Worm (Caenorhabditis elegans) whole organism, mixed stage, embryonic: ENCODE data around the gene dmsr-12.

Experiments used
- M03D4.4 ChIP-seq: sonication (generic microtip); optimal IDR thresholded peaks from 2 replicates; lab custom pipeline; 2017; ENCODE audit warnings: mild to moderate bottlenecking, missing genetic modification characterization, missing compliant biosample characterization
- bed-3 ChIP-seq: fragments of 200-800 bp; sonication (Bioruptor generic); optimal IDR thresholded peaks from 3 replicates; lab custom pipeline; 2018; ENCODE audit warnings: mild to moderate bottlenecking, missing genetic modification characterization, moderate library complexity, missing compliant biosample characterization
- ceh-43 ChIP-seq: fragments of 200-800 bp; sonication (Bioruptor generic); optimal IDR thresholded peaks from 2 replicates; lab custom pipeline; 2018; ENCODE audit warnings: mild to moderate bottlenecking, missing genetic modification characterization, moderate library complexity, missing compliant biosample characterization
- ceh-83 ChIP-seq: fragments of 200-800 bp; sonication (Bioruptor generic); optimal IDR thresholded peaks from 2 replicates; lab custom pipeline; 2018; ENCODE audit warnings: mild to moderate bottlenecking, missing genetic modification characterization, missing compliant biosample characterization
- ces-1 ChIP-seq: fragments of 150-350 bp; optimal IDR thresholded peaks from 2 replicates; lab custom pipeline; 2014; ENCODE audit warnings: missing biosample characterization, missing genetic modification reagents, missing genetic modification characterization
- cnd-1 ChIP-seq: fragments of 200-800 bp; sonication (Bioruptor generic); optimal IDR thresholded peaks from 2 replicates; lab custom pipeline; 2018; ENCODE audit warnings: mild to moderate bottlenecking, missing genetic modification characterization, missing compliant biosample characterization
- drap-1 ChIP-seq: fragments of 200-800 bp; sonication (Bioruptor generic); optimal IDR thresholded peaks from 3 replicates; lab custom pipeline; 2018; ENCODE audit warnings: mild to moderate bottlenecking, missing genetic modification characterization, missing compliant biosample characterization
- elt-3 ChIP-seq: fragments of 150-350 bp; optimal IDR thresholded peaks from 2 replicates; lab custom pipeline; 2014; ENCODE audit warnings: missing biosample characterization, missing genetic modification characterization
- flh-1 ChIP-seq: fragments of 200-800 bp; sonication (Bioruptor generic); optimal IDR thresholded peaks from 2 replicates; lab custom pipeline; 2018; ENCODE audit warnings: mild to moderate bottlenecking, missing genetic modification characterization, moderate library complexity, missing compliant biosample characterization
- lin-13 ChIP-seq: fragments of 150-350 bp; optimal IDR thresholded peaks from 2 replicates; lab custom pipeline; 2014; ENCODE audit warnings: missing biosample characterization, missing genetic modification characterization
- lin-32 ChIP-seq: fragments of 200-800 bp; sonication (Bioruptor generic); optimal IDR thresholded peaks from 2 replicates; lab custom pipeline; 2018; ENCODE audit warnings: mild to moderate bottlenecking, missing genetic modification characterization, missing compliant biosample characterization
- lsy-2 ChIP-seq: fragments of 150-350 bp; optimal IDR thresholded peaks from 2 replicates; lab custom pipeline; 2014; ENCODE audit warnings: missing biosample characterization, missing genetic modification characterization
- mab-5 ChIP-seq: fragments of 150-350 bp; optimal IDR thresholded peaks from 2 replicates; lab custom pipeline; 2014; ENCODE audit warnings: missing biosample characterization, missing genetic modification characterization
- mls-2 ChIP-seq: sonication (generic microtip); optimal IDR thresholded peaks from 2 replicates; lab custom pipeline; 2016; ENCODE audit warnings: mild to moderate bottlenecking, missing genetic modification characterization, moderate library complexity, missing compliant biosample characterization
- nhr-2 ChIP-seq: fragments of 150-350 bp; optimal IDR thresholded peaks from 2 replicates; lab custom pipeline; 2014; ENCODE audit warnings: missing biosample characterization, missing genetic modification characterization
- nhr-237 ChIP-seq: fragments of 150-350 bp; optimal IDR thresholded peaks from 2 replicates; lab custom pipeline; 2014; ENCODE audit warnings: missing biosample characterization, missing genetic modification characterization
- pha-4 ChIP-seq: fragments of 150-350 bp; optimal IDR thresholded peaks from 2 replicates; lab custom pipeline; 2018; ENCODE audit warnings: missing biosample characterization, missing genetic modification reagents, missing genetic modification characterization
- sem-2 ChIP-seq: fragments of 200-800 bp; sonication (Bioruptor generic); optimal IDR thresholded peaks from 2 replicates; lab custom pipeline; 2018; ENCODE audit warnings: mild to moderate bottlenecking, missing genetic modification characterization, missing compliant biosample characterization
- snpc-4 ChIP-seq: fragments of 150-350 bp; optimal IDR thresholded peaks from 2 replicates; lab custom pipeline; 2014; ENCODE audit warnings: missing biosample characterization, missing genetic modification characterization
- tbx-8 ChIP-seq: fragments of 200-800 bp; sonication (Bioruptor generic); optimal IDR thresholded peaks from 2 replicates; lab custom pipeline; 2018; ENCODE audit warnings: mild to moderate bottlenecking, missing genetic modification characterization, moderate library complexity, missing compliant biosample characterization
- unc-120 ChIP-seq: sonication (generic microtip); optimal IDR thresholded peaks from 2 replicates; lab custom pipeline; 2017; ENCODE audit warnings: missing genetic modification characterization, missing compliant biosample characterization; ENCODE audit not compliant: poor library complexity, severe bottlenecking
- unc-39 ChIP-seq: fragments of 150-350 bp; optimal IDR thresholded peaks from 2 replicates; lab custom pipeline; 2014; ENCODE audit warnings: missing biosample characterization, missing genetic modification characterization
- unc-62 ChIP-seq: fragments of 150-350 bp; optimal IDR thresholded peaks from 2 replicates; lab custom pipeline; 2014; ENCODE audit warnings: missing biosample characterization, missing genetic modification reagents, missing genetic modification characterization
- zip-8 ChIP-seq: fragments of 150-350 bp; optimal IDR thresholded peaks from 2 replicates; lab custom pipeline; 2014; ENCODE audit warnings: missing biosample characterization, missing genetic modification characterization
- ztf-11 ChIP-seq: fragments of 150-350 bp; optimal IDR thresholded peaks from 2 replicates; lab custom pipeline; 2014; ENCODE audit warnings: missing biosample characterization, missing genetic modification characterization

dmsr-12 gene

ce11 chrV:6828786-6829185 is 22.5 kb upstream of the dmsr-12 start, which contains the start of gene dmsr-15:
TSS of gene dmsr-15 (minus strand) at chrV:6828886.
- TF ChIP-seq unc-39 (tag; lab: Kevin White, UChicago), result no peak
- no peak for TF ChIP-seq unc-120 (tag; lab: Kevin White, UChicago)
- no peak for TF ChIP-seq pha-4 (tag; lab: Kevin White, UChicago)
- no peak for TF ChIP-seq nhr-237 (tag; lab: Kevin White, UChicago)
- TF ChIP-seq lin-32 (GFP tag; lab: Kevin White, UChicago), result no peak
- no peak for TF ChIP-seq sem-2 (GFP tag; lab: Kevin White, UChicago)
- TF ChIP-seq, all 35 proteins: peak for 0

ce11 chrV:6823432-6823831 is 17.2 kb upstream of the dmsr-12 start:
- no peak for TF ChIP-seq nhr-237 (tag; lab: Kevin White, UChicago)
- no peak for TF ChIP-seq bed-3 (GFP tag; lab: Kevin White, UChicago)
- TF ChIP-seq lsy-2 (tag; lab: Kevin White, UChicago), result no peak
- no peak for TF ChIP-seq ztf-11 (tag; lab: Kevin White, UChicago)
- TF ChIP-seq snpc-4 (tag; lab: Kevin White, UChicago), result no peak
- TF ChIP-seq cnd-1 (tag; lab: Kevin White, UChicago), result no peak
- TF ChIP-seq lin-13 (tag; lab: Kevin White, UChicago), result no peak
- no peak for TF ChIP-seq nhr-2 (tag; lab: Kevin White, UChicago)
- TF ChIP-seq ceh-43 (GFP tag; lab: Kevin White, UChicago), result no peak
- no peak for TF ChIP-seq elt-3 (tag; lab: Kevin White, UChicago)
- TF ChIP-seq tbx-8 (GFP tag; lab: Kevin White, UChicago), result no peak
- no peak for TF ChIP-seq zip-8 (tag; lab: Kevin White, UChicago)
- TF ChIP-seq drap-1 (GFP tag; lab: Kevin White, UChicago), result no peak
- no peak for TF ChIP-seq lin-32 (GFP tag; lab: Kevin White, UChicago)
- no peak for TF ChIP-seq M03D4.4 (tag; lab: Kevin White, UChicago)

ce11 chrV:6821509-6821908 is 15.3 kb upstream of the dmsr-12 start, which contains the start of gene T15B7.8:
TSS of gene T15B7.8 (plus strand) at chrV:6821809.
- TF ChIP-seq ceh-43 (GFP tag; lab: Kevin White, UChicago) (no peak), cnd-1 (tag; lab: Kevin White, UChicago) (no peak), drap-1 (GFP tag; lab: Kevin White, UChicago) (no peak), unc-120 (tag; lab: Kevin White, UChicago) (no peak), tbx-8 (GFP tag; lab: Kevin White, UChicago) (no peak), unc-62 (no peak), nhr-237 (tag; lab: Kevin White, UChicago) (no peak), bed-3 (GFP tag; lab: Kevin White, UChicago) (no peak), zip-8 (tag; lab: Kevin White, UChicago) (no peak), mls-2 (tag; lab: Kevin White, UChicago) (no peak), flh-1 (no peak), nhr-2 (tag; lab: Kevin White, UChicago) (no peak), lin-13 (tag; lab: Kevin White, UChicago) (no peak), ceh-83 (GFP tag; lab: Kevin White, UChicago) (no peak), snpc-4 (tag; lab: Kevin White, UChicago) (no peak)

ce11 chrV:6819812-6820211 is 13.6 kb upstream of the dmsr-12 start, which contains the start of gene dmsr-13:
TSS of gene dmsr-13 (minus strand) at chrV:6819912.
- no peak for TF ChIP-seq ceh-43 (GFP tag; lab: Kevin White, UChicago)

- no peak for TF ChIP-seq unc-39 (tag; lab: Kevin White, UChicago)
- TF ChIP-seq cnd-1 (tag; lab: Kevin White, UChicago), result no peak
- no peak for TF ChIP-seq nhr-2 (tag; lab: Kevin White, UChicago)
- TF ChIP-seq ces-1 (GFP tag; lab: Kevin White, UChicago), result no peak
- TF ChIP-seq mab-5 (tag; lab: Kevin White, UChicago), result no peak
- no peak for TF ChIP-seq bed-3 (GFP tag; lab: Kevin White, UChicago)
- TF ChIP-seq lsy-2 (tag; lab: Kevin White, UChicago), result no peak
- no peak for TF ChIP-seq ceh-43 (GFP tag; lab: Kevin White, UChicago)
- TF ChIP-seq ztf-11 (tag; lab: Kevin White, UChicago), result no peak
- TF ChIP-seq zip-8 (tag; lab: Kevin White, UChicago), result no peak
- TF ChIP-seq, all 35 proteins: peak for 0
Observed at ce11 chrV:6817184-6817583, 10.9 kb upstream of the dmsr-12 start, which contains the start of gene dmsr-14. TSS of gene dmsr-14 (minus strand) at chrV:6817284.

- TF ChIP-seq lsy-2 (tag; lab: Kevin White, UChicago) (no peak), ces-1 (GFP tag; lab: Kevin White, UChicago) (no peak)
Observed at ce11 chrV:6813862-6814261, 7.6 kb upstream of the dmsr-12 start.
